Worm (Caenorhabditis elegans): ENCODE results near the gene T07A5.1.

The T07A5.1 gene

DNA sequence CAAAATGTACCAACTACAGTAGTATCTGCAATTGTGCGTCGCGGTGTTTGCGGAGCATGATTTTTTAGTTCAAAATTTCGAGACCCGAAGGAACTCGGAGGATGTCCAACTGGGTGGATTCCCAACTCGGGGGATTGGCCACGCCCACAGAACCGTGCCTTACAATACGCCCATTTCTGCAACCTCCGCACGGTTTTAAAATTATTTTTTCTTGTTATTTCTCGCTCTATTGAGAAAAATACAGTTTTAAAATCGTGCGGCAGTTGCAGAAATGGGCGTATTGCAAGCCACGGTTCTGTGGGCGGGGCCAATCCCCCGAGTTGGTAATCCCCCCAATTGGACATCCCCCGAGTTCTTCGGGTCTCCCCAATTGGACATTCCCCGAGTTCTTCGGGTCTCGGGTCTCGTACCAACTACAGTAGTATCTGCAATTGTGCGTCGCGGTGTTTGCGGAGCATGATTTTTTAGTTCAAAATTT, 14.3 kb upstream of the T07A5.1 start:
- peak; percentile 1 for TF ChIP-seq lsy-2 (tag; optimal IDR thresholded peaks at IDR 0.05)

DNA sequence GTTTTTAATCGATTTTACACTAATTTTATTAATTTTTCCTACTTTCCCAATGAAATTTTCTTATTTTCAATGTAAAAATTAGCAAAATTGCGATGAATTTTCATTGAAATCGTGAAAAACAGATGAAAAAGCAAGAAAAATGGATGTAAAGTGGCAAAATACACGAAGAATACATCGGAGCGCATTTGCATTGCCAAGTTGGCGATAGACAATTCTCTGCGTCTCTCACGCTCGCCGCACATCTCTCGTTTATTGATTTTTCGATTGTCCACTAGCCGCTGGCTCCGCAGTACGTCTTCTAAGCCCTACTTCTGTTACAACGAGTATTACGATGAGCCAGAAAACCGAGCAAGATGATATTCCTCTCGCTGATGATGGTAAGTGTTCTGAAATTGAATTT, 12.8 kb upstream of the T07A5.1 start, which contains the start of gene unc-69:
unc-69 (plus strand) TSS at position 185 of the 400 bp plus-strand sequence.
- TF ChIP-seq ces-1 (GFP tag; optimal IDR thresholded peaks at IDR 0.05) (peak; percentile 60), lsy-2 (tag; optimal IDR thresholded peaks at IDR 0.05) (peak; percentile 46), mep-1 (tag; optimal IDR thresholded peaks at IDR 0.05) (peak; percentile 30), unc-120 (tag; optimal IDR thresholded peaks at IDR 0.05; ENCODE audit: poor library complexity, severe bottlenecking) (peak; percentile 21), nhr-2 (tag; optimal IDR thresholded peaks at IDR 0.05) (no peak), pha-4 (tag; optimal IDR thresholded peaks at IDR 0.05) (peak; percentile 69), nhr-237 (tag; optimal IDR thresholded peaks at IDR 0.05) (no peak), drap-1 (GFP tag; optimal IDR thresholded peaks at IDR 0.05) (no peak), ztf-11 (tag; optimal IDR thresholded peaks at IDR 0.05) (no peak), hlh-1 (tag; optimal IDR thresholded peaks at IDR 0.05) (peak; percentile 44), lin-13 (tag; optimal IDR thresholded peaks at IDR 0.05) (peak; percentile 21), ceh-83 (GFP tag; optimal IDR thresholded peaks at IDR 0.05) (no peak)

DNA sequence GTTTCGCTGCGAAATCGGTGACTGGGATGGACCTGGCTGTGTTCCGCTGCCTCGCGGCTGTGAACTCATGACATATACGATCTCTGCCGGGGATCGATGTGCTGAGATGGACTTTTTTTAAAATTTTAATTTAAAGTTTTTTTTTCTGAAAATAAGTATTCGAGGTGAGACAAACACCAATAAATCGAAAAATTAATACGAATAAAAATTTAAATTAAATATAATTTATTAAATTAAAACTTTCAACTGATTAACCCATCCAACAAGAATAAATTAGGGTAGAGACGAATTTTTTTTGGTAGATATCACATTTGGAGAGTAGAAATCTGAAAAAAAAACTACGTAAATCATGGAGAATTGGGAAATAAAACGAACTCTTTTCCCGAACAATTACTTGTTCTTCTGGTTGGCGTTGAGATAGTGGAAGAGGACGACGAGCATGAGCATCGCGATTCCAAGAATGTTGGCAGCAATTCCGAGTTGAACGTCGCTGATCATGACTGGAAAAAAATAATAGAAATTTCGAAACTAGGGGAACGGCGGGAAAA, 12.1 kb upstream of the T07A5.1 start, which contains the start of the genes unc-50 and ostf-4:
unc-50 (minus strand) TSS at position 101 of the 548 bp plus-strand sequence.
ostf-4 (minus strand) TSS at position 498 of the 548 bp plus-strand sequence.
- TF ChIP-seq M03D4.4 (tag; optimal IDR thresholded peaks at IDR 0.05) (no peak), elt-3 (tag; optimal IDR thresholded peaks at IDR 0.05) (no peak), flh-1 (GFP tag; optimal IDR thresholded peaks at IDR 0.05) (no peak), ceh-83 (GFP tag; optimal IDR thresholded peaks at IDR 0.05) (no peak), lin-13 (tag; optimal IDR thresholded peaks at IDR 0.05) (no peak), lsy-2 (tag; optimal IDR thresholded peaks at IDR 0.05) (no peak), unc-62 (GFP tag; optimal IDR thresholded peaks at IDR 0.05) (no peak), mab-5 (tag; optimal IDR thresholded peaks at IDR 0.05) (no peak), blmp-1 (tag; optimal IDR thresholded peaks at IDR 0.05) (no peak), unc-39 (tag; optimal IDR thresholded peaks at IDR 0.05) (no peak), pha-4 (tag; optimal IDR thresholded peaks at IDR 0.05) (no peak), zip-8 (tag; optimal IDR thresholded peaks at IDR 0.05) (no peak), nhr-76 (tag; optimal IDR thresholded peaks at IDR 0.05) (no peak), hlh-1 (tag; optimal IDR thresholded peaks at IDR 0.05) (no peak), nhr-237 (tag; optimal IDR thresholded peaks at IDR 0.05) (no peak)

DNA sequence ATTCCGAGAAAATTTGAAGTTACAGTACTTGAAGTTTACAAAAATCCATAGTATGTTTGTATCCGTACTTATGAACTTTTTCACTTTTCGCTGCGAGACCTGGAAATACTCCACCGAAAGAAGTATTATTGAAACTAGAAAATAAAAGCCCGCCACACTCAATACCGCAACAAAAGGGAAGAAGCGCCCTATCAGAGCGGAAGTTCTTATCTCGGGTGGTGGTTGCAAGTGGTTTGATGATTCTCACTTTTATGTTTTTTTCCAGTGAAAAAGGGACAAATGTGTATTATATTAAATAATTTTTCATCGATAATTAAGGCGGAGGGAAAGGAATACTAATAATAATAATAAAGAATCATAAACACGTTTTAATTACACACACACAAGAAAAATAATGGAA, 8.2 kb upstream of the T07A5.1 start:
- TF ChIP-seq unc-62 (GFP tag; optimal IDR thresholded peaks at IDR 0.05) (no peak), nhr-12 (tag; optimal IDR thresholded peaks at IDR 0.05) (no peak), mep-1 (tag; optimal IDR thresholded peaks at IDR 0.05) (no peak), snpc-4 (tag; optimal IDR thresholded peaks at IDR 0.05) (no peak), tbx-8 (GFP tag; optimal IDR thresholded peaks at IDR 0.05) (no peak), ztf-11 (tag; optimal IDR thresholded peaks at IDR 0.05) (no peak), nhr-76 (tag; optimal IDR thresholded peaks at IDR 0.05) (no peak), nhr-237 (tag; optimal IDR thresholded peaks at IDR 0.05) (no peak), unc-120 (tag; optimal IDR thresholded peaks at IDR 0.05; ENCODE audit: poor library complexity, severe bottlenecking) (no peak), sptf-1 (tag; optimal IDR thresholded peaks at IDR 0.05) (no peak), bed-3 (GFP tag; optimal IDR thresholded peaks at IDR 0.05) (no peak), flh-1 (GFP tag; optimal IDR thresholded peaks at IDR 0.05) (no peak), unc-39 (tag; optimal IDR thresholded peaks at IDR 0.05) (no peak), lin-13 (tag; optimal IDR thresholded peaks at IDR 0.05) (no peak)

DNA sequence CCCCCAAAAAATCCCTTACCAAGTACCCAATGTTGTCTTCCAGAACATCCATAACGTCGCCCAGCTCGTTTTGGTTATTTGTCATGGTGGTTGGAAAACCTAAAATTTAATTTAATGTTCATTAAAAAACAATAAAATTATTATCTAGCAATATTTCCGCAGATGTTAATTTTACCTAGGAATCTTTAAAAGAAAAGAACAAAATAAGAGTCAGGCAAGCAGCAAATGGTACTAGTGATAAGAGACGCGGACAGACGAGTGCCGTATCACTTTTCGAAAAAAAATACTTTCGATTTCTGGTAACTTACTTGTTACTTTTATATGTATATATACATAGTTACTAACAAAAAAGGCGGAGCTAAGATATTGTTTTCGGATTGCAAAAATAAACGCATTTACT, 5.0 kb upstream of the T07A5.1 start, which contains the start of gene T07A5.7:
T07A5.7 (minus strand) TSS at position 101 of the 400 bp plus-strand sequence.
- TF ChIP-seq nhr-28 (tag; optimal IDR thresholded peaks at IDR 0.05) (no peak), drap-1 (GFP tag; optimal IDR thresholded peaks at IDR 0.05) (no peak), mls-2 (tag; optimal IDR thresholded peaks at IDR 0.05) (no peak), hlh-1 (tag; optimal IDR thresholded peaks at IDR 0.05) (no peak), lin-13 (tag; optimal IDR thresholded peaks at IDR 0.05) (no peak), unc-62 (GFP tag; optimal IDR thresholded peaks at IDR 0.05) (no peak)

DNA sequence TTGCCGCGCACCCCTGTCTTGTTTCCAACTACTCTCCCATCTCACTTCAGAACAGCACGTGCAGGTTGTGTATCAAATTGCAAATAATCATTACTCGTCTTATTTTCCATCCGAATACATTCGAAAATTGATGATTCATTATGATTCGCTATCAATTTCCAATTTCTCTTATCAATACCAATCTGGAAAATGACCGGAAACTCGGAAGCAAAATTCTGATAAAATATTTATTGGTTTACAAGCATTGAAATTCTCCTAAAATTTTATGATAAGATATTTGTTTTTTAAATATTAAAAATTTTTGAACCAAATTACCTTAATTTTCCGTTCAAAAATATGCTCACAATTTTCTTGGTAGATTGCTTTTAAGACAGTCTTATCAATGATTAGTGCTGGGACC, 702 bp downstream of the T07A5.1 start:
- TF ChIP-seq mab-5 (tag; optimal IDR thresholded peaks at IDR 0.05) (no peak), nhr-2 (tag; optimal IDR thresholded peaks at IDR 0.05) (no peak), nhr-12 (tag; optimal IDR thresholded peaks at IDR 0.05) (no peak), nhr-28 (tag; optimal IDR thresholded peaks at IDR 0.05) (no peak), pha-4 (tag; optimal IDR thresholded peaks at IDR 0.05) (no peak), hlh-1 (tag; optimal IDR thresholded peaks at IDR 0.05) (no peak), drap-1 (GFP tag; optimal IDR thresholded peaks at IDR 0.05) (no peak), ces-1 (GFP tag; optimal IDR thresholded peaks at IDR 0.05) (no peak), ceh-43 (GFP tag; optimal IDR thresholded peaks at IDR 0.05) (no peak)
